Fruit fly (Drosophila melanogaster): ENCODE measurements around the gene CG33995.

CG33995 gene

DNA sequence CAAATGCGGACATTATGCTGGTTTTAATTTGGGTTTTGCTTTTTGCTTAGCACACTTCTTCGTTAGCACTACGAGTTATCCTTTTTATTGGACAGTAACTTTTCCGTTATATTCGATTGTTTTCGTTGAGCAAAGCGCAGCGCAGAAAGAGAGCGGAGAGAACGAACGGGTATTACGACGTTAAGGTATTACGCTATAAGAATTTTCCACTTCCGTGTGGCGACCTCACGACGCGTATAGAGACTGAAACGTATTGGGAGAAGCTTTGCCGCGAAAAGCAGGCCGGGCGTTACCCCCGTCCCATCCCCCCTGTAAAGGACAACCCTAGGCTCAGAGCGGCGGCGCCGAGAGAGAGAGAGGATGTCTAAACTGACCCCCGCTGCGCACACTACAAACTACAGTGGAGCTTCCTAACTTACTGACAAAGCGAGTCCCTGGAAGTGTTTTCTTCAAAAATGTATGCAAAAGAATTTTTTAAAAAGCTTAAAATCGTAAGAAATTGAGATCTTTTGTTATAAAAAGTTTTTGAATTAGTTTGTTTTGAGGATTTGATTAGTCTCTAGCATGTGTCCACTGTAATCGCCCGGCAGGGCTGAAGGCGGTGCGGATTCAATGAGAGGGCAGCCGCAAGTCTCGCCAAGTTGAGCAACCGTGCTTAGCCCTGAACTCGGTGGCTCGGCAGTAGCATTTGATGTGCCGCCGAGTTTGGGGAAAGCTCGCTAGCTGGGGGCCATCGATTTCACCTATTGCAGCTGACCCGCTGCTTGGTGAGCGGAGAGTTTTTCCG is 38.2 kb upstream of the CG33995 start:
- TF ChIP-seq gsb-n (tag; optimal IDR thresholded peaks at IDR 0.05), result peak; percentile 88
- TF ChIP-seq CG4424 (GFP tag; optimal IDR thresholded peaks at IDR 0.05), result peak; percentile 94
- TF ChIP-seq gcm (GFP tag; optimal IDR thresholded peaks at IDR 0.05), result peak; percentile 87
- peak; percentile 86 for TF ChIP-seq CG3407 (GFP tag; optimal IDR thresholded peaks at IDR 0.05)
- no peak for TF ChIP-seq pros (GFP tag; optimal IDR thresholded peaks at IDR 0.05)
- no peak for TF ChIP-seq pita (GFP tag; optimal IDR thresholded peaks at IDR 0.05)
- peak; percentile 96 for TF ChIP-seq CG32772 (GFP tag; IDR thresholded peaks at IDR 0.05)
- TF ChIP-seq dysf (GFP tag; IDR thresholded peaks at IDR 0.05), result peak; percentile 97
- peak; percentile 62 for TF ChIP-seq CG10565 (GFP tag; optimal IDR thresholded peaks at IDR 0.05)
- TF ChIP-seq CG2199 (GFP tag; IDR thresholded peaks at IDR 0.05), result peak; percentile 79; the same call in 2 of the 3 replicates
- no peak for TF ChIP-seq hth (optimal IDR thresholded peaks at IDR 0.05)
- TF ChIP-seq CG12744 (GFP tag; optimal IDR thresholded peaks at IDR 0.05), result peak; percentile 95
- TF ChIP-seq sisA (GFP tag; IDR thresholded peaks at IDR 0.05), result peak; percentile 97
- peak; percentile 79 for TF ChIP-seq ftz-f1 (GFP tag; optimal IDR thresholded peaks at IDR 0.05)
- peak; percentile 40 for TF ChIP-seq CG9797 (GFP tag; optimal IDR thresholded peaks at IDR 0.05)
- peak; percentile 91 for TF ChIP-seq sens-2 (GFP tag; IDR thresholded peaks at IDR 0.05)
- peak; percentile 89 for TF ChIP-seq ssp (GFP tag; IDR thresholded peaks at IDR 0.05)
- peak; percentile 94 for TF ChIP-seq ase (GFP tag; IDR thresholded peaks at IDR 0.05)
- TF ChIP-seq jing (GFP tag; optimal IDR thresholded peaks at IDR 0.05), result peak; percentile 80
- TF ChIP-seq Doc2 (GFP tag; IDR thresholded peaks at IDR 0.05), result peak; percentile 81
- peak; percentile 95 for TF ChIP-seq fu2 (GFP tag; optimal IDR thresholded peaks at IDR 0.05)
- peak; percentile 95 for TF ChIP-seq CG6689 (GFP tag; IDR thresholded peaks at IDR 0.05)
- TF ChIP-seq exex (tag; optimal IDR thresholded peaks at IDR 0.05), result peak; percentile 88
- TF ChIP-seq shn (GFP tag; optimal IDR thresholded peaks at IDR 0.05), result peak; percentile 91
- TF ChIP-seq sd (tag; optimal IDR thresholded peaks at IDR 0.05), result peak; percentile 80
- peak; percentile 93 for TF ChIP-seq H2.0 (GFP tag; IDR thresholded peaks at IDR 0.05)
- TF ChIP-seq CG4360 (GFP tag; IDR thresholded peaks at IDR 0.05), result peak; percentile 63
- TF ChIP-seq CG11723 (GFP tag; optimal IDR thresholded peaks at IDR 0.05), result peak; percentile 87
- TF ChIP-seq gcm2 (GFP tag; optimal IDR thresholded peaks at IDR 0.05), result peak; percentile 93
- peak; percentile 93 for TF ChIP-seq CG16779 (GFP tag; IDR thresholded peaks at IDR 0.05)
- peak; percentile 74 for TF ChIP-seq psq (GFP tag; optimal IDR thresholded peaks at IDR 0.05)
- TF ChIP-seq Atf-2 (GFP tag; optimal IDR thresholded peaks at IDR 0.05), result peak; percentile 90
- TF ChIP-seq mam (GFP tag; optimal IDR thresholded peaks at IDR 0.05), result peak; percentile 98
- TF ChIP-seq Sin3A (optimal IDR thresholded peaks at IDR 0.05), result no peak
- TF ChIP-seq BEAF-32 (GFP tag; optimal IDR thresholded peaks at IDR 0.05), result peak; percentile 6
- peak; percentile 82 for TF ChIP-seq Ets97D (GFP tag; optimal IDR thresholded peaks at IDR 0.05)
- no peak for TF ChIP-seq Bgb (GFP tag; IDR thresholded peaks at IDR 0.05; ENCODE audit: partially characterized antibody)
- peak; percentile 88 for TF ChIP-seq CG43689 (GFP tag; IDR thresholded peaks at IDR 0.05)
- TF ChIP-seq Optix (GFP tag; IDR thresholded peaks at IDR 0.05), result peak; percentile 91
- peak; percentile 93 for TF ChIP-seq CG9727 (GFP tag; optimal IDR thresholded peaks at IDR 0.05)
- TF ChIP-seq CG2116 (GFP tag; optimal IDR thresholded peaks at IDR 0.05), result peak; percentile 57
- peak; percentile 94 for TF ChIP-seq CG1792 (GFP tag; optimal IDR thresholded peaks at IDR 0.05)
- TF ChIP-seq maf-S (GFP tag; optimal IDR thresholded peaks at IDR 0.05), result peak; percentile 93
- peak; percentile 51 for TF ChIP-seq CG17912 (GFP tag; optimal IDR thresholded peaks at IDR 0.05)
- peak; percentile 47 for TF ChIP-seq kni (GFP tag; optimal IDR thresholded peaks at IDR 0.05)
- peak; percentile 98 for TF ChIP-seq sob (GFP tag; IDR thresholded peaks at IDR 0.05)
- peak; percentile 94 for TF ChIP-seq oc (tag; optimal IDR thresholded peaks at IDR 0.05)
- peak; percentile 93 for TF ChIP-seq CG6683 (GFP tag; optimal IDR thresholded peaks at IDR 0.05)
- no peak for TF ChIP-seq CG7963 (GFP tag; IDR thresholded peaks at IDR 0.05; ENCODE audit: partially characterized antibody)
- TF ChIP-seq CG11504 (tag; optimal IDR thresholded peaks at IDR 0.05), result peak; percentile 93

Data from whole organism, embryonic.